Fruit fly (Drosophila melanogaster) whole organism, embryonic: ENCODE measurements around the gene CG17349.

Experiments
- CG1832 ChIP-seq: fragments of 200-800 bp; sonication (Bioruptor generic); optimal IDR thresholded peaks from 2 replicates; lab custom pipeline; 2017; ENCODE audit warnings: missing biosample characterization, mild to moderate bottlenecking, missing genetic modification characterization, inconsistent platforms
- CG3163 ChIP-seq: fragments of 200-800 bp; sonication (Bioruptor generic); optimal IDR thresholded peaks from 3 replicates; lab custom pipeline; 2016; ENCODE audit warnings: missing biosample characterization, missing genetic modification characterization
- CG7963 ChIP-seq: fragments of 200-800 bp; sonication (Bioruptor generic); IDR thresholded peaks from 3 replicates; pipeline ENCODE4 v1.3.6; 2022; ENCODE audit warnings: missing biosample characterization, missing genetic modification characterization; ENCODE audit not compliant: partially characterized antibody
- Dek ChIP-seq: fragments of 200-800 bp; sonication (Bioruptor generic); optimal IDR thresholded peaks from 3 replicates; lab custom pipeline; 2019; ENCODE audit warnings: missing biosample characterization, mild to moderate bottlenecking, missing genetic modification characterization, moderate library complexity
- E2f2 ChIP-seq: fragments of 200-800 bp; sonication (Bioruptor generic); IDR thresholded peaks from 2 replicates; pipeline ENCODE4 v1.3.6; 2022; ENCODE audit warnings: missing biosample characterization, missing genetic modification characterization
- Med ChIP-seq: fragments of 200-800 bp; sonication (Bioruptor generic); peaks from one replicate; lab custom pipeline; 2016; ENCODE audit warnings: missing biosample characterization, missing genetic modification characterization, mild to moderate bottlenecking, inconsistent platforms, moderate library complexity
- Nf-YA ChIP-seq: fragments of 200-800 bp; sonication (Bioruptor generic); IDR thresholded peaks from 2 replicates; pipeline ENCODE4 v1.3.6; 2022; ENCODE audit warnings: missing biosample characterization, missing genetic modification characterization
- eve ChIP-seq, 2 experiments: fragments of >200 bp; optimal IDR thresholded peaks; 2 replicates each; lab custom pipeline; 2017; ENCODE audit warnings: missing biosample characterization in 2 of 2, missing genetic modification characterization in 2 of 2
- mld ChIP-seq: fragments of 200-800 bp; sonication (Bioruptor generic); IDR thresholded peaks from 3 replicates; pipeline ENCODE4 v1.3.6; 2022; ENCODE audit warnings: missing biosample characterization, missing genetic modification characterization; ENCODE audit not compliant: partially characterized antibody

DNA sequence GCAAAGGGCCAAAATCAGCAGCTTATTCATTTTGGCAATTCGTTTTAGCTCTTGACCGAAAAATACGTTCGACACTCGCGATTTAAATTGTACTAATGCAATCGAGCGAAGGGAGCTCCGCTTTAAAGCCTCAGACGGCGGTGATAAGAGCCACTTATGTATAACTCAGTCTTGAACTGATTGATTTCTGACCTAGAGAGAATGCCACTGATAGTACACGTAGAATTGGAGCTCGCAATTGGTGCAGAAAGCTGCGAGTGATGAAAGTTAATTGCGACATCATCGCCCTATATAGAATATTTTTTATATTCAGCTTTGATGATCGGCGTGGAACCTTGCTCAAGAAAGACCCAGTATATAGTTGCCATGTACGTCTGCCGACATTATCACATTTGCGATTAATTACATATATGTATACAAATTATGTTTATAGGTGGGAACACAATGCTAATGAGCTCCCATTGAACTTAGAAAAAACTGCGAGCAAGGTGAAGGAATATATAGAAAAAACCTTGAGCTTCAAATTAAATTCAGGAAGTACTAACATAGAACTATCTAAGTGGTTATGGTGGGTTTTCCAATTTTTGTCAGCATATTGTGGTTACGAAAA is 16.0 kb downstream of the CG17349 start, which contains the start of gene fon:
- TF ChIP-seq CG1832 (GFP tag; lab: Kevin White, UChicago) = no peak
- no peak for TF ChIP-seq Nf-YA (GFP tag; lab: Robert Waterston, UW)
- no peak for TF ChIP-seq CG3163 (GFP tag; lab: Kevin White, UChicago)
- no peak for TF ChIP-seq E2f2 (GFP tag; lab: Robert Waterston, UW)
- TF ChIP-seq mld (GFP tag; lab: Robert Waterston, UW) = no peak
- TF ChIP-seq eve (GFP tag; optimal IDR thresholded peaks at IDR 0.05; lab: Kevin White, UChicago) = no peak
- peak; percentile 25 for TF ChIP-seq Med (GFP tag; lab: Kevin White, UChicago)
- no peak for TF ChIP-seq CG7963 (GFP tag; lab: Robert Waterston, UW)
- no peak for TF ChIP-seq Dek (tag; lab: Kevin White, UChicago)
